Worm (Caenorhabditis elegans) whole organism, early embryonic: ENCODE data around the gene F55G7.5.

Experiments
- flt-1 ChIP-seq: fragments of 200-800 bp; sonication (Bioruptor generic); IDR thresholded peaks from 2 replicates; pipeline ENCODE4 v1.3.6; 2022; ENCODE audit warnings: missing genetic modification characterization, missing compliant biosample characterization
- hmg-4 ChIP-seq: fragments of 200-800 bp; sonication (Bioruptor generic); optimal IDR thresholded peaks from 2 replicates; lab custom pipeline; 2018; ENCODE audit warnings: mild to moderate bottlenecking, missing genetic modification characterization, missing compliant biosample characterization
- sea-1 ChIP-seq: fragments of 200-800 bp; sonication (Bioruptor generic); conservative IDR thresholded peaks from 2 replicates; pipeline ENCODE4 v1.3.6; 2022; ENCODE audit warnings: missing genetic modification characterization, missing compliant biosample characterization

DNA sequence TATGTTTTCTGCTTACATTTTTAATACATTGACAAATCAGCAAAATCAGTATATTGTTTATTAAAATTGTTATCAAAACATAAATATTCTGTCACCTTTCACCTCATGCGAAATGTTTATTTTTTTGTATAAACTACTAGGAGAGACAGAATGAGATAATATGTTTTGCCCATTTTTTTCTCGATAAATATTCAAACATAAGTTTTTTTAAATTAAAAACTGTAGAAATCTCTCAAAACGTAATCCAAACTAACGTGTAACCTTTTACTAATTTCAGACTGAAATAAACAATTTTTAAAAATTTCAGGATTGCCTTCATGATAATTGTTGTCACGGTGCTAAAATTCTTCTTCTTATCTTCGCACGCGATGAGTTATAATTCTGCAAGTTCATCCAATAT lies 18.5 kb upstream of the F55G7.5 start, which contains the start of gene T08D10.5:
- TF ChIP-seq hmg-4 (GFP tag; lab: Kevin White, UChicago) (no peak), flt-1 (no peak), sea-1 (GFP tag; lab: Robert Waterston, UW) (no peak)
